Fruit fly (Drosophila melanogaster) whole organism, embryonic: ENCODE measurements around the gene lectin-28C.

Experiments
- B-H1 ChIP-seq: fragments of 200-800 bp; sonication (Bioruptor generic); IDR thresholded peaks from 3 replicates; pipeline ENCODE4 v1.3.6; 2022; ENCODE audit warnings: missing biosample characterization, missing genetic modification characterization
- B-H2 ChIP-seq: fragments of 200-800 bp; sonication (Bioruptor generic); optimal IDR thresholded peaks from 2 replicates; lab custom pipeline; 2018; ENCODE audit warnings: missing biosample characterization, mild to moderate bottlenecking, missing genetic modification characterization
- Bteb2 ChIP-seq: fragments of 200-800 bp; sonication (Bioruptor generic); optimal IDR thresholded peaks from 2 replicates; lab custom pipeline; 2016; ENCODE audit warnings: missing biosample characterization, missing genetic modification characterization
- CG10147 ChIP-seq: fragments of 200-800 bp; sonication (Bioruptor generic); optimal IDR thresholded peaks from 2 replicates; lab custom pipeline; 2019; ENCODE audit warnings: missing biosample characterization, mild to moderate bottlenecking, missing genetic modification characterization, moderate library complexity
- CG12236 ChIP-seq: fragments of 200-800 bp; sonication (Bioruptor generic); optimal IDR thresholded peaks from 2 replicates; lab custom pipeline; 2016; ENCODE audit warnings: missing biosample characterization, missing genetic modification characterization
- CG12299 ChIP-seq: fragments of 200-800 bp; sonication (Bioruptor generic); optimal IDR thresholded peaks from 2 replicates; lab custom pipeline; 2018; ENCODE audit warnings: missing biosample characterization, mild to moderate bottlenecking, missing genetic modification characterization
- CG13287 ChIP-seq: fragments of 200-800 bp; sonication (Bioruptor generic); IDR thresholded peaks from 2 replicates; pipeline ENCODE4 v1.3.6; 2022; ENCODE audit warnings: missing biosample characterization, missing genetic modification characterization; ENCODE audit not compliant: partially characterized antibody
- CG14710 ChIP-seq: fragments of 200-800 bp; sonication (Bioruptor generic); optimal IDR thresholded peaks from 3 replicates; lab custom pipeline; 2019; ENCODE audit warnings: missing biosample characterization, mild to moderate bottlenecking, missing genetic modification characterization, moderate library complexity
- CG17385 ChIP-seq: fragments of 200-800 bp; sonication (Bioruptor generic); optimal IDR thresholded peaks from 3 replicates; lab custom pipeline; 2018; ENCODE audit warnings: missing biosample characterization, mild to moderate bottlenecking, missing genetic modification characterization
- CG17802 ChIP-seq: fragments of 200-800 bp; sonication (Bioruptor generic); optimal IDR thresholded peaks from 2 replicates; lab custom pipeline; 2018; ENCODE audit warnings: missing biosample characterization, mild to moderate bottlenecking, missing genetic modification characterization, moderate library complexity
- CG2202 ChIP-seq: fragments of 200-800 bp; sonication (Bioruptor generic); optimal IDR thresholded peaks from 2 replicates; lab custom pipeline; 2018; ENCODE audit warnings: missing biosample characterization, mild to moderate bottlenecking, missing genetic modification characterization
- CG30431 ChIP-seq: fragments of 200-800 bp; sonication (Bioruptor generic); optimal IDR thresholded peaks from 2 replicates; lab custom pipeline; 2017; ENCODE audit warnings: missing biosample characterization, missing genetic modification characterization
- CG3065 ChIP-seq: fragments of 200-800 bp; sonication (Bioruptor generic); optimal IDR thresholded peaks from 2 replicates; lab custom pipeline; 2016; ENCODE audit warnings: missing biosample characterization, missing genetic modification characterization
- CG3163 ChIP-seq: fragments of 200-800 bp; sonication (Bioruptor generic); optimal IDR thresholded peaks from 3 replicates; lab custom pipeline; 2016; ENCODE audit warnings: missing biosample characterization, missing genetic modification characterization
- CG6175 ChIP-seq: fragments of 200-800 bp; sonication (Bioruptor generic); IDR thresholded peaks from 3 replicates; pipeline ENCODE4 v1.3.6; 2022; ENCODE audit warnings: missing biosample characterization, missing genetic modification characterization
- CG6272 ChIP-seq: fragments of 200-800 bp; sonication (Bioruptor generic); IDR thresholded peaks from 2 replicates; pipeline ENCODE4 v1.3.6; 2022; ENCODE audit warnings: missing biosample characterization, missing genetic modification characterization
- CG6765 ChIP-seq: fragments of 200-800 bp; sonication (Bioruptor generic); optimal IDR thresholded peaks from 3 replicates; lab custom pipeline; 2017; ENCODE audit warnings: missing biosample characterization, mild to moderate bottlenecking, missing genetic modification characterization
- CG6791 ChIP-seq: fragments of 200-800 bp; sonication (Bioruptor generic); IDR thresholded peaks from 3 replicates; pipeline ENCODE4 v1.3.6; 2022; ENCODE audit warnings: missing biosample characterization, missing genetic modification characterization; ENCODE audit not compliant: partially characterized antibody
- CG7963 ChIP-seq: fragments of 200-800 bp; sonication (Bioruptor generic); IDR thresholded peaks from 3 replicates; pipeline ENCODE4 v1.3.6; 2022; ENCODE audit warnings: missing biosample characterization, missing genetic modification characterization; ENCODE audit not compliant: partially characterized antibody
- CG7987 ChIP-seq: fragments of 200-800 bp; sonication (Bioruptor generic); optimal IDR thresholded peaks from 2 replicates; lab custom pipeline; 2018; ENCODE audit warnings: missing biosample characterization, mild to moderate bottlenecking, missing genetic modification characterization, moderate library complexity
- CG8478 ChIP-seq: fragments of >200 bp; optimal IDR thresholded peaks from 2 replicates; lab custom pipeline; 2018
- CG8765 ChIP-seq: fragments of 200-800 bp; sonication (Bioruptor generic); IDR thresholded peaks from 2 replicates; pipeline ENCODE4 v1.3.6; 2022; ENCODE audit warnings: missing biosample characterization, missing genetic modification characterization
- CG9215 ChIP-seq: fragments of 200-800 bp; sonication (Bioruptor generic); IDR thresholded peaks from 2 replicates; pipeline ENCODE4 v1.3.6; 2022; ENCODE audit warnings: missing biosample characterization, missing genetic modification characterization
- CkIIα-i1 ChIP-seq: fragments of 200-800 bp; sonication (Bioruptor generic); IDR thresholded peaks from 2 replicates; pipeline ENCODE4 v1.3.6; 2022; ENCODE audit warnings: missing biosample characterization, missing genetic modification characterization
- Dref ChIP-seq: fragments of 200-800 bp; sonication (Bioruptor generic); IDR thresholded peaks from 2 replicates; pipeline ENCODE4 v1.3.6; 2022; ENCODE audit warnings: missing biosample characterization, missing genetic modification characterization
- Elba2 ChIP-seq: fragments of 200-800 bp; sonication (Bioruptor generic); optimal IDR thresholded peaks from 3 replicates; lab custom pipeline; 2016; ENCODE audit warnings: missing biosample characterization, missing genetic modification characterization
- GATAe ChIP-seq: fragments of 200-800 bp; sonication (Bioruptor generic); conservative IDR thresholded peaks from 2 replicates; pipeline ENCODE4 v1.3.6; 2022; ENCODE audit warnings: missing biosample characterization, missing genetic modification characterization
- Gug ChIP-seq: fragments of 200-800 bp; sonication (Bioruptor generic); IDR thresholded peaks from 4 replicates; pipeline ENCODE4 v1.3.6; 2022; ENCODE audit warnings: missing biosample characterization, missing genetic modification characterization
- HLHmδ ChIP-seq: fragments of 200-800 bp; sonication (Bioruptor generic); optimal IDR thresholded peaks from 2 replicates; lab custom pipeline; 2018; ENCODE audit warnings: missing biosample characterization, mild to moderate bottlenecking, missing genetic modification characterization, moderate library complexity
- Hmr ChIP-seq: fragments of 200-800 bp; sonication (Bioruptor generic); optimal IDR thresholded peaks from 3 replicates; lab custom pipeline; 2017; ENCODE audit warnings: mild to moderate bottlenecking, missing biosample characterization, missing genetic modification reagents, missing genetic modification characterization
- Lpt ChIP-seq: fragments of >200 bp; optimal IDR thresholded peaks from 2 replicates; lab custom pipeline; 2018; ENCODE audit warnings: missing biosample characterization, missing genetic modification characterization
- Nf-YB ChIP-seq: fragments of 200-800 bp; sonication (Bioruptor generic); optimal IDR thresholded peaks from 3 replicates; lab custom pipeline; 2019; ENCODE audit warnings: missing biosample characterization, mild to moderate bottlenecking, missing genetic modification characterization, moderate library complexity
- YL-1 ChIP-seq: fragments of 200-800 bp; sonication (Bioruptor generic); optimal IDR thresholded peaks from 3 replicates; lab custom pipeline; 2017; ENCODE audit warnings: missing biosample characterization, mild to moderate bottlenecking, missing genetic modification characterization
- bowl ChIP-seq: fragments of 200-800 bp; sonication (Bioruptor generic); IDR thresholded peaks from 2 replicates; pipeline ENCODE4 v1.3.6; 2022; ENCODE audit warnings: missing biosample characterization, missing genetic modification characterization
- btn ChIP-seq: fragments of 200-800 bp; sonication (Bioruptor generic); optimal IDR thresholded peaks from 2 replicates; lab custom pipeline; 2016; ENCODE audit warnings: missing biosample characterization, missing genetic modification characterization
- chm ChIP-seq: fragments of 200-800 bp; sonication (Bioruptor generic); IDR thresholded peaks from 2 replicates; pipeline ENCODE4 v1.3.6; 2022; ENCODE audit warnings: missing biosample characterization, missing genetic modification characterization
- croc ChIP-seq: fragments of 200-800 bp; sonication (Bioruptor generic); conservative IDR thresholded peaks from 3 replicates; pipeline ENCODE4 v1.3.6; 2022; ENCODE audit warnings: missing biosample characterization, missing genetic modification characterization
- cwo ChIP-seq: fragments of 200-800 bp; sonication (Bioruptor generic); optimal IDR thresholded peaks from 3 replicates; lab custom pipeline; 2017; ENCODE audit warnings: missing biosample characterization, missing genetic modification characterization, mild to moderate bottlenecking, moderate library complexity, missing genetic modification reagents
- eve ChIP-seq, 2 experiments: fragments of >200 bp; optimal IDR thresholded peaks; 2 replicates each; lab custom pipeline; 2017; ENCODE audit warnings: missing biosample characterization in 2 of 2, missing genetic modification characterization in 2 of 2
- ftz-f1 ChIP-seq: fragments of 200-800 bp; sonication (Bioruptor generic); optimal IDR thresholded peaks from 2 replicates; lab custom pipeline; 2016; ENCODE audit warnings: missing biosample characterization, missing genetic modification characterization
- gce ChIP-seq: fragments of 200-800 bp; sonication (Bioruptor generic); IDR thresholded peaks from 3 replicates; pipeline ENCODE4 v1.3.6; 2022; ENCODE audit warnings: missing biosample characterization, missing genetic modification characterization
- hth ChIP-seq: fragments of >200 bp; optimal IDR thresholded peaks from 2 replicates; lab custom pipeline; 2017; ENCODE audit warnings: inconsistent platforms
- nerfin-1 ChIP-seq: fragments of 200-800 bp; sonication (Bioruptor generic); optimal IDR thresholded peaks from 3 replicates; lab custom pipeline; 2019; ENCODE audit warnings: missing biosample characterization, mild to moderate bottlenecking, missing genetic modification characterization, moderate library complexity
- nerfin-2 ChIP-seq: fragments of 200-800 bp; sonication (Bioruptor generic); IDR thresholded peaks from 2 replicates; pipeline ENCODE4 v1.3.6; 2022; ENCODE audit warnings: missing biosample characterization, missing genetic modification characterization; ENCODE audit not compliant: partially characterized antibody
- peb ChIP-seq: fragments of 200-800 bp; sonication (Bioruptor generic); IDR thresholded peaks from 2 replicates; pipeline ENCODE4 v1.3.6; 2022; ENCODE audit warnings: missing biosample characterization, missing genetic modification characterization
- rib ChIP-seq: fragments of 200-800 bp; sonication (Bioruptor generic); IDR thresholded peaks from 2 replicates; pipeline ENCODE4 v1.3.6; 2022; ENCODE audit warnings: missing biosample characterization, missing genetic modification characterization
- sd ChIP-seq: fragments of 200-800 bp; sonication (Bioruptor generic); optimal IDR thresholded peaks from 3 replicates; lab custom pipeline; 2018; ENCODE audit warnings: missing biosample characterization, mild to moderate bottlenecking, missing genetic modification characterization, moderate library complexity
- sisA ChIP-seq: fragments of 200-800 bp; sonication (Bioruptor generic); IDR thresholded peaks from 2 replicates; pipeline ENCODE4 v1.3.6; 2022; ENCODE audit warnings: missing biosample characterization, missing genetic modification characterization
- tap ChIP-seq: fragments of 200-800 bp; optimal IDR thresholded peaks from 3 replicates; lab custom pipeline; 2019; ENCODE audit warnings: missing biosample characterization, mild to moderate bottlenecking, missing genetic modification characterization, moderate library complexity
- tna ChIP-seq: fragments of 200-800 bp; sonication (Bioruptor generic); IDR thresholded peaks from 2 replicates; pipeline ENCODE4 v1.3.6; 2022; ENCODE audit warnings: missing biosample characterization, missing genetic modification characterization; ENCODE audit not compliant: partially characterized antibody
- vnd ChIP-seq: fragments of 200-800 bp; sonication (Bioruptor generic); IDR thresholded peaks from 3 replicates; pipeline ENCODE4 v1.3.6; 2022; ENCODE audit warnings: missing biosample characterization, missing genetic modification characterization; ENCODE audit not compliant: partially characterized antibody

The lectin-28C gene

DNA sequence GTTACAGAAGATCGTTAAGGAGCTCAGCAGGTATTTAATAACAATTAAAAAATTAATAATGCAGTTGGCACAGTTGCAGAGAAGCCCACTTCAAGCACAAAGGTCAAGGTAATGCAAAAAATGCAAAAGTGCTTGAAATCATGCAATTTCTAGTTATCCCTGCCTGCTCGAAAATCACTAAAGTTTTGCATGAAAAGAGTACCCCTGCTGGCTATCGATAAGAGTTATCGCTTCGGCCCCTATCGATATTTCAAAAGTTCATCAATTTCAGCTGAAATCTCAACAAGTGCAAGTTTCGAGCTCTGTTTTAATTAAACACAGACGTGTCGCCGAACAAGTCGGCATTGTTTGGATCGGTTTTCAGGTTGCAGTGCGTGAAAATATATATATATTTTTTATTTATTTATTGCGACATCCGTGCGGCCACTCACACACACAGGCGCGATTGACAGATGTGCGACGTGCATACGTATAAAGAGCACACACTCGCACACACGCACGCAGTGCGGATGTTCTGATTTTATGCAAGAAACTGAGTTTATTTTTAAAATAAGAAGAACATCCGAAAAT is 35.5 kb upstream of the lectin-28C start (continued):
- TF ChIP-seq CG13287 (GFP tag; lab: Robert Waterston, UW), result peak; percentile 89
- TF ChIP-seq vnd, result peak; percentile 79
- TF ChIP-seq CG6272, result peak; percentile 14; the same call in 1 of the 2 replicates
- TF ChIP-seq nerfin-1 (tag; lab: Kevin White, UChicago), result peak; percentile 30
- no peak for TF ChIP-seq sd (tag; lab: Kevin White, UChicago)
- no peak for TF ChIP-seq GATAe
- TF ChIP-seq CG12236 (GFP tag; lab: Kevin White, UChicago), result no peak
- TF ChIP-seq chm (GFP tag; lab: Robert Waterston, UW), result peak; percentile 31; the same call in 1 of the 2 replicates
- TF ChIP-seq CG9215 (GFP tag; lab: Robert Waterston, UW), result peak; percentile 37
- TF ChIP-seq btn (GFP tag; lab: Kevin White, UChicago), result no peak
- peak; percentile 70 for TF ChIP-seq nerfin-2 (GFP tag; lab: Robert Waterston, UW)
- no peak for TF ChIP-seq CG17385 (GFP tag; lab: Kevin White, UChicago)
- TF ChIP-seq HLHmδ, result no peak
- peak; percentile 90 for TF ChIP-seq CG6791 (GFP tag; lab: Robert Waterston, UW)
- no peak for TF ChIP-seq CG6175
- no peak for TF ChIP-seq CG10147 (GFP tag; lab: Kevin White, UChicago)
- no peak for TF ChIP-seq ftz-f1 (GFP tag; lab: Kevin White, UChicago)
- no peak for TF ChIP-seq CG7987 (GFP tag; lab: Kevin White, UChicago)
- no peak for TF ChIP-seq B-H2 (GFP tag; lab: Kevin White, UChicago)
- no peak for TF ChIP-seq CkIIα-i1 (GFP tag; lab: Robert Waterston, UW)
- peak; percentile 64; the same call in 2 of the 3 replicates for TF ChIP-seq CG7963 (GFP tag; lab: Robert Waterston, UW)
- TF ChIP-seq B-H1 (GFP tag; lab: Robert Waterston, UW), result no peak
- no peak for TF ChIP-seq CG30431 (GFP tag; lab: Kevin White, UChicago)
- peak; percentile 32 for TF ChIP-seq CG3163
- peak; percentile 2 for TF ChIP-seq CG17802 (tag; lab: Kevin White, UChicago)
- no peak for TF ChIP-seq CG2202 (tag; lab: Kevin White, UChicago)
- no peak for TF ChIP-seq tap
- no peak for TF ChIP-seq CG8765
- TF ChIP-seq CG8478 (lab: Kevin White, UChicago), result no peak
- TF ChIP-seq bowl (GFP tag; lab: Robert Waterston, UW), result no peak
- TF ChIP-seq tna (GFP tag; lab: Robert Waterston, UW), result peak; percentile 67
- TF ChIP-seq CG6765 (GFP tag; lab: Kevin White, UChicago), result no peak
- TF ChIP-seq Hmr (GFP tag; lab: Kevin White, UChicago), result peak; percentile 66
- TF ChIP-seq Gug (GFP tag; lab: Robert Waterston, UW), result peak; percentile 31; the same call in 1 of the 4 replicates
- no peak for TF ChIP-seq CG3065 (GFP tag; lab: Kevin White, UChicago)
- no peak for TF ChIP-seq Nf-YB (GFP tag; lab: Kevin White, UChicago)
- TF ChIP-seq Dref (GFP tag; lab: Robert Waterston, UW), result peak; percentile 86
- TF ChIP-seq YL-1, result peak; percentile 78
- no peak for TF ChIP-seq sisA
- no peak for TF ChIP-seq Lpt (GFP tag; lab: Kevin White, UChicago)
- TF ChIP-seq Elba2 (GFP tag; lab: Kevin White, UChicago), result no peak
- no peak for TF ChIP-seq eve (GFP tag; optimal IDR thresholded peaks at IDR 0.05; lab: Kevin White, UChicago)
- 0 out of 2 replicates have a peak, but pooled peaks have one; percentile 37 for TF ChIP-seq peb (GFP tag; lab: Robert Waterston, UW)
- TF ChIP-seq Bteb2 (GFP tag; lab: Kevin White, UChicago), result no peak
- TF ChIP-seq CG12299, result no peak
- TF ChIP-seq CG14710 (tag; lab: Kevin White, UChicago), result peak; percentile 64
- no peak for TF ChIP-seq cwo (GFP tag; lab: Kevin White, UChicago)
- no peak for TF ChIP-seq croc (GFP tag; lab: Robert Waterston, UW)
- no peak for TF ChIP-seq hth (lab: Kevin White, UChicago)
- no peak for TF ChIP-seq rib (GFP tag; lab: Robert Waterston, UW)
- TF ChIP-seq gce (GFP tag; lab: Robert Waterston, UW), result 0 out of 3 replicates have a peak, but pooled peaks have one; percentile 68
